Worm (Caenorhabditis elegans) whole organism, L4/young adult: ENCODE data around the gene srh-185.

ENCODE experiments used
- W03F9.2 ChIP-seq: fragments of 150-350 bp; optimal IDR thresholded peaks from 2 replicates; lab custom pipeline; 2014; ENCODE audit warnings: missing biosample characterization, missing genetic modification characterization
- dao-5 ChIP-seq: sonication (generic microtip); optimal IDR thresholded peaks from 2 replicates; lab custom pipeline; 2016; ENCODE audit warnings: missing genotype, missing genetic modification characterization, moderate library complexity, missing compliant biosample characterization
- him-1 ChIP-seq: sonication (generic microtip); optimal IDR thresholded peaks from 2 replicates; lab custom pipeline; 2016; ENCODE audit warnings: missing genotype, missing genetic modification reagents, missing genetic modification characterization, missing compliant biosample characterization

The srh-185 gene

ce11 chrV:3114973-3115372, 48.9 kb downstream of the srh-185 start, which contains the start of gene Y73C8C.3:
Y73C8C.3 (plus strand) TSS chrV:3115273.
- no peak for TF ChIP-seq him-1 (tag; lab: Kevin White, UChicago)
- no peak for TF ChIP-seq dao-5 (tag; lab: Kevin White, UChicago)
- no peak for TF ChIP-seq W03F9.2
